Fruit fly (Drosophila melanogaster): Measurements from ENCODE around the gene Myc.

Gene Myc

DNA sequence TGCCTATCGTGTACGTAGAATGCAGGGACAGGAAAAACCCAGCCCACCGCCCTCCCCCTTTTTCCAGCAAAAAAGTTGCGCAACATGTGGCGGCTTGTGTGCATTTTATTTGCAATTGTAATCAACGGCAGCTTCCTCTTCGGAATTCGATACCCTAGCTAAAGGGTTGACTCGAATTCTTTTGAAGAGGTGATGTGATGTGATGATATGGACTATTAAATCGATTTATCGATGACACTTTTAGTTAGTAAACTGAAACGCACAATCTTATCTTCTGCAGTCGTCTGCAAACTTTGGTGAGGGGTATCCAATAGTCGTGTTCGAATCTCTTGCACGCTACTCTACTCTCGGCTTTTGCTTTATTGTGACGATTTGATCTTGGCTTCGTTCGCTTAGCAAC lies 8.7 kb downstream of the Myc start (continued):
- TF ChIP-seq odd (GFP tag; optimal IDR thresholded peaks at IDR 0.05) = peak; percentile 15
- no peak for TF ChIP-seq h (optimal IDR thresholded peaks at IDR 0.05)
- TF ChIP-seq bsh (GFP tag; optimal IDR thresholded peaks at IDR 0.05) = peak; percentile 78 to 96
- peak; percentile 56; the same call in 1 of the 2 replicates for TF ChIP-seq sim (GFP tag; IDR thresholded peaks at IDR 0.05)
- TF ChIP-seq bab2 (GFP tag; optimal IDR thresholded peaks at IDR 0.05) = peak; percentile 77
- TF ChIP-seq CG6813 (GFP tag; optimal IDR thresholded peaks at IDR 0.05) = peak; percentile 1
- peak; percentile 78 for TF ChIP-seq nmo (GFP tag; optimal IDR thresholded peaks at IDR 0.05)
- TF ChIP-seq maf-S (GFP tag; optimal IDR thresholded peaks at IDR 0.05) = peak; percentile 60
- no peak for TF ChIP-seq mirr (GFP tag; optimal IDR thresholded peaks at IDR 0.05)
- TF ChIP-seq p53 (GFP tag; optimal IDR thresholded peaks at IDR 0.05) = no peak
- TF ChIP-seq CG12391 (tag; optimal IDR thresholded peaks at IDR 0.05) = peak; percentile 75
- TF ChIP-seq CrebB (tag; optimal IDR thresholded peaks at IDR 0.05) = peak; percentile 33
- no peak for TF ChIP-seq ac (GFP tag; optimal IDR thresholded peaks at IDR 0.05)
- TF ChIP-seq CG2199 (GFP tag; IDR thresholded peaks at IDR 0.05) = no peak
- peak; percentile 70 for TF ChIP-seq B-H1 (GFP tag; IDR thresholded peaks at IDR 0.05)
- TF ChIP-seq exex (tag; optimal IDR thresholded peaks at IDR 0.05) = no peak
- no peak for TF ChIP-seq CG7963 (GFP tag; IDR thresholded peaks at IDR 0.05; ENCODE audit: partially characterized antibody)
- peak; percentile 46; the same call in 1 of the 2 replicates for TF ChIP-seq CG43689 (GFP tag; IDR thresholded peaks at IDR 0.05)
- no peak for TF ChIP-seq CG9215 (GFP tag; IDR thresholded peaks at IDR 0.05)
- no peak for TF ChIP-seq ro (GFP tag; IDR thresholded peaks at IDR 0.05)
- peak; percentile 67 for TF ChIP-seq CG1602 (GFP tag; optimal IDR thresholded peaks at IDR 0.05)
- TF ChIP-seq zen2 (GFP tag; IDR thresholded peaks at IDR 0.05; ENCODE audit: partially characterized antibody) = no peak
- no peak for TF ChIP-seq CG7745 (tag; optimal IDR thresholded peaks at IDR 0.05)
- no peak for TF ChIP-seq Elba2 (GFP tag; optimal IDR thresholded peaks at IDR 0.05)
- TF ChIP-seq gem (tag; optimal IDR thresholded peaks at IDR 0.05) = peak; percentile 84
- peak; percentile 44 for TF ChIP-seq ems (GFP tag; optimal IDR thresholded peaks at IDR 0.05)
- no peak; the same call in 2 of the 3 replicates for TF ChIP-seq Optix (GFP tag; IDR thresholded peaks at IDR 0.05)
- 0 out of 3 replicates have a peak, but pooled peaks have one; percentile 65 for TF ChIP-seq CG34422 (GFP tag; IDR thresholded peaks at IDR 0.05)
- TF ChIP-seq Fer1 (GFP tag; optimal IDR thresholded peaks at IDR 0.05) = peak; percentile 24
- peak; percentile 62 for TF ChIP-seq CG18599 (GFP tag; optimal IDR thresholded peaks at IDR 0.05)
- TF ChIP-seq CG12071 (GFP tag; optimal IDR thresholded peaks at IDR 0.05) = peak; percentile 69
- peak; percentile 40 for TF ChIP-seq grn (GFP tag; optimal IDR thresholded peaks at IDR 0.05)
- no peak for TF ChIP-seq CG1832 (GFP tag; optimal IDR thresholded peaks at IDR 0.05)
- TF ChIP-seq CG4854 (GFP tag; optimal IDR thresholded peaks at IDR 0.05) = peak; percentile 19
- TF ChIP-seq toy (GFP tag; IDR thresholded peaks at IDR 0.05) = no peak
- TF ChIP-seq Taf1 (GFP tag; IDR thresholded peaks at IDR 0.05) = no peak
- peak; percentile 55; the same call in 2 of the 3 replicates for TF ChIP-seq croc (GFP tag; conservative IDR thresholded peaks at IDR 0.05)
- peak; percentile 51 for TF ChIP-seq cato (GFP tag; optimal IDR thresholded peaks at IDR 0.05; ENCODE audit: borderline replicate concordance)
- no peak for TF ChIP-seq Hand (GFP tag; optimal IDR thresholded peaks at IDR 0.05)
- peak; percentile 48 for TF ChIP-seq nerfin-1 (tag; optimal IDR thresholded peaks at IDR 0.05)
- no peak for TF ChIP-seq CG11456 (GFP tag; IDR thresholded peaks at IDR 0.05)
- peak; percentile 70 for TF ChIP-seq dati (GFP tag; IDR thresholded peaks at IDR 0.05)
- TF ChIP-seq trem (tag; optimal IDR thresholded peaks at IDR 0.05) = peak; percentile 18
- peak; percentile 71 for TF ChIP-seq bcd (GFP tag; optimal IDR thresholded peaks at IDR 0.05)
- TF ChIP-seq CG10462 (GFP tag; optimal IDR thresholded peaks at IDR 0.05) = peak; percentile 56
- TF ChIP-seq CG8281 (tag; optimal IDR thresholded peaks at IDR 0.05) = peak; percentile 23
- no peak for TF ChIP-seq ssp (GFP tag; IDR thresholded peaks at IDR 0.05)
- peak; percentile 65 for TF ChIP-seq CG17328 (GFP tag; IDR thresholded peaks at IDR 0.05)
- TF ChIP-seq CG2129 (GFP tag; IDR thresholded peaks at IDR 0.05; ENCODE audit: partially characterized antibody) = no peak
- TF ChIP-seq twi (tag; optimal IDR thresholded peaks at IDR 0.05) = no peak
